Fruit fly (Drosophila melanogaster) whole organism, adult: Measurements from ENCODE around the gene zpg.

Experiments
- CG11617 ChIP-seq: fragments of 200-800 bp; sonication (Bioruptor generic); optimal IDR thresholded peaks from 2 replicates; lab custom pipeline; 2017; ENCODE audit warnings: mild to moderate bottlenecking, missing biosample characterization, missing genetic modification reagents, missing genetic modification characterization
- CG12768 ChIP-seq: fragments of 200-800 bp; sonication (Bioruptor generic); optimal IDR thresholded peaks from 2 replicates; lab custom pipeline; 2017; ENCODE audit warnings: missing biosample characterization, missing genetic modification characterization, mild to moderate bottlenecking, moderate library complexity, missing genetic modification reagents
- CG14711 ChIP-seq: fragments of 200-800 bp; sonication (Bioruptor generic); optimal IDR thresholded peaks from 2 replicates; lab custom pipeline; 2018; ENCODE audit warnings: missing biosample characterization, mild to moderate bottlenecking, missing genetic modification characterization, moderate library complexity
- CG1620 ChIP-seq: fragments of 200-800 bp; sonication (Bioruptor generic); optimal IDR thresholded peaks from 2 replicates; lab custom pipeline; 2016; ENCODE audit warnings: missing biosample characterization, missing genetic modification characterization
- CG33017 ChIP-seq: fragments of 200-800 bp; sonication (Bioruptor generic); optimal IDR thresholded peaks from 2 replicates; lab custom pipeline; 2018; ENCODE audit warnings: missing biosample characterization, mild to moderate bottlenecking, missing genetic modification characterization, moderate library complexity
- CG5204 ChIP-seq: fragments of 200-800 bp; sonication (Bioruptor generic); optimal IDR thresholded peaks from 2 replicates; lab custom pipeline; 2016; ENCODE audit warnings: missing biosample characterization, missing genetic modification characterization
- CG7045 ChIP-seq: fragments of 200-800 bp; sonication (Bioruptor generic); optimal IDR thresholded peaks from 2 replicates; lab custom pipeline; 2017; ENCODE audit warnings: missing biosample characterization, mild to moderate bottlenecking, missing genetic modification characterization
- CG7101 ChIP-seq: fragments of 200-800 bp; sonication (Bioruptor generic); optimal IDR thresholded peaks from 2 replicates; lab custom pipeline; 2018; ENCODE audit warnings: missing biosample characterization, mild to moderate bottlenecking, missing genetic modification characterization, moderate library complexity
- Clk ChIP-seq: fragments of 200-800 bp; sonication (Bioruptor generic); optimal IDR thresholded peaks from 2 replicates; lab custom pipeline; 2017; ENCODE audit warnings: missing biosample characterization, missing genetic modification characterization
- Crg-1 ChIP-seq: fragments of 200-800 bp; sonication (Bioruptor generic); optimal IDR thresholded peaks from 2 replicates; lab custom pipeline; 2016; ENCODE audit warnings: missing biosample characterization, missing genetic modification characterization
- Hr96 ChIP-seq: fragments of 200-800 bp; sonication (Bioruptor generic); optimal IDR thresholded peaks from 2 replicates; lab custom pipeline; 2016; ENCODE audit warnings: missing biosample characterization, missing genetic modification characterization
- Mnt ChIP-seq: fragments of 200-800 bp; sonication (Bioruptor generic); optimal IDR thresholded peaks from 2 replicates; lab custom pipeline; 2016; ENCODE audit warnings: missing biosample characterization, mild to moderate bottlenecking, missing genetic modification characterization
- bab1 ChIP-seq: fragments of 200-800 bp; sonication (Bioruptor generic); optimal IDR thresholded peaks from 3 replicates; lab custom pipeline; 2019; ENCODE audit warnings: missing biosample characterization, mild to moderate bottlenecking, missing genetic modification characterization, moderate library complexity
- cic ChIP-seq: fragments of 200-800 bp; sonication (Bioruptor generic); optimal IDR thresholded peaks from 2 replicates; lab custom pipeline; 2017; ENCODE audit warnings: missing biosample characterization, mild to moderate bottlenecking, missing genetic modification characterization, moderate library complexity
- cnc ChIP-seq, 2 experiments: fragments of >200 bp; optimal IDR thresholded peaks; 2 replicates each; lab custom pipeline; 2017
- kay ChIP-seq: fragments of 200-800 bp; sonication (Bioruptor generic); peaks from one replicate; lab custom pipeline; 2016; ENCODE audit warnings: missing biosample characterization, missing genetic modification characterization, borderline replicate concordance
- ovo ChIP-seq: fragments of 200-800 bp; sonication (Bioruptor generic); optimal IDR thresholded peaks from 2 replicates; lab custom pipeline; 2016; ENCODE audit warnings: missing biosample characterization, missing genetic modification characterization
- pad ChIP-seq: fragments of 200-800 bp; sonication (Bioruptor generic); optimal IDR thresholded peaks from 3 replicates; lab custom pipeline; 2017; ENCODE audit warnings: missing biosample characterization, missing genetic modification characterization, mild to moderate bottlenecking, moderate library complexity, missing genetic modification reagents
- tj ChIP-seq: fragments of 200-800 bp; sonication (Bioruptor generic); optimal IDR thresholded peaks from 3 replicates; lab custom pipeline; 2017; ENCODE audit warnings: missing biosample characterization, mild to moderate bottlenecking, missing genetic modification characterization, moderate library complexity
- toe ChIP-seq: fragments of 200-800 bp; sonication (Bioruptor generic); optimal IDR thresholded peaks from 2 replicates; lab custom pipeline; 2016; ENCODE audit warnings: missing biosample characterization, missing genetic modification characterization

The zpg gene

DNA sequence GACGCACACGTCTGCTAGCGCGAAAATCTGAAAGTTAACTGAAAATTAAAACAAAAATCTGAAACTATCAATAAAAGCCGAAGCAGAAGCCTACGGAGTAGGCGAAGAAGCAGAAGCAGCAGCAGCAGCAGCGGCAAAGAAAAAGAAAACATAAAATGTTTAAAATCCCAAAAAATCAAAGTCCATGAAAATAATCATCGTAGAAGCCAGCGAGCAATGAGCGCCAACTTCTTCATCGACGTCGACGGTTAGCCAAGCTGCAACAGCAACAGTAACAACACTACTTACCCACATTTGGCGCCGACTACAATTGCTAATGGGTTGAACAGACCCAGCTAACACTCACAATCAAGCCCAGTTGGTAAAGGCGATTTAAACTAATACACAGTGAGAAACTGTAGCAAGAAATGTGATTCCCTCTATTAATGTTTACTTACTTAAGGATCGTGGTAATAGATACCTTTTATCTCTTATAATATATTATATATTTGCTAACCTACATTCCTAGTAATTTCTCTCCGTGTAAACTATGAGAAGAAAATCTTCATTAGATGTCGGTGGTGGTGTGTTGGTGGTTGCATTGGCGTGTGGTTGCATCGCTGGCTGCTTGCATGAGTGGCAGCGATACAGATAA lies 16.3 kb downstream of the zpg start, which contains the start of gene jv:
Gene jv (minus strand): TSS at position 51 of the 634 bp plus-strand sequence.
- TF ChIP-seq toe (GFP tag; lab: Kevin White, UChicago) (no peak), CG1620 (GFP tag; lab: Kevin White, UChicago) (no peak), Mnt (GFP tag; lab: Kevin White, UChicago) (no peak), CG5204 (GFP tag; lab: Kevin White, UChicago) (no peak), Clk (GFP tag; lab: Kevin White, UChicago) (no peak), pad (GFP tag; lab: Kevin White, UChicago) (no peak), cic (GFP tag; lab: Kevin White, UChicago) (no peak), CG7101 (no peak), CG7045 (GFP tag; lab: Kevin White, UChicago) (no peak), Hr96 (GFP tag; lab: Kevin White, UChicago) (no peak), Crg-1 (no peak), CG12768 (GFP tag; lab: Kevin White, UChicago) (no peak), bab1 (GFP tag; lab: Kevin White, UChicago) (no peak), kay (GFP tag; lab: Kevin White, UChicago) (no peak), CG11617 (GFP tag; lab: Kevin White, UChicago) (no peak), ovo (no peak), cnc (optimal IDR thresholded peaks at IDR 0.05; lab: Kevin White, UChicago) (no peak), CG33017 (tag; lab: Kevin White, UChicago) (no peak)

DNA sequence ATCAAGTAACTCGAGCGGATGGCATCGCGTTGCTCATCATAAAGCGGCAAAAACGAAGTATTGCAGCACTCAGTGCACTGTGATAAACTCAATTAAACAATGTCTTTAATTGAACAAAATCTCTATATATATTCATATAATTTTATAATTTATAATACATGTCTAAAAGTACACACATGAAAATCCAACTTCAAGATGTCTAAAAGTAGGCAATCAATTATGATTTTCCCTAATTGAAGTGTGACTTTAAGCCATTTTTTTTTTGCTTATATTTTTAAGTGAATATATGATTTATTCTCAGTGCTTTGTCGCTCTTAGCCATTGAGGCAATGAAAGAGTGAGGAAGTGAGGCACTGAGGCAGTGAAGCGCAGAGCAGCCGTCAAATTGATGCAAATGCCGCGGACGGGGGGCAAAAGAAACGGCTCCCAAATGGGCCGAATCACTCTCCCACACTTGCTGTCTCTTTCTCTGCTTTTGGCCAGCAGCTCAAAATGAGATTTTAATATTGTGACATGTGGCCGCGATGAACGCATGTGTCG lies 28.4 kb downstream of the zpg start:
- TF ChIP-seq CG14711 (tag; lab: Kevin White, UChicago) (no peak), Clk (GFP tag; lab: Kevin White, UChicago) (no peak), kay (GFP tag; lab: Kevin White, UChicago) (no peak), pad (GFP tag; lab: Kevin White, UChicago) (no peak), CG5204 (GFP tag; lab: Kevin White, UChicago) (no peak), CG7045 (GFP tag; lab: Kevin White, UChicago) (no peak), ovo (no peak), CG11617 (GFP tag; lab: Kevin White, UChicago) (no peak), Mnt (GFP tag; lab: Kevin White, UChicago) (no peak), cic (GFP tag; lab: Kevin White, UChicago) (no peak)

DNA sequence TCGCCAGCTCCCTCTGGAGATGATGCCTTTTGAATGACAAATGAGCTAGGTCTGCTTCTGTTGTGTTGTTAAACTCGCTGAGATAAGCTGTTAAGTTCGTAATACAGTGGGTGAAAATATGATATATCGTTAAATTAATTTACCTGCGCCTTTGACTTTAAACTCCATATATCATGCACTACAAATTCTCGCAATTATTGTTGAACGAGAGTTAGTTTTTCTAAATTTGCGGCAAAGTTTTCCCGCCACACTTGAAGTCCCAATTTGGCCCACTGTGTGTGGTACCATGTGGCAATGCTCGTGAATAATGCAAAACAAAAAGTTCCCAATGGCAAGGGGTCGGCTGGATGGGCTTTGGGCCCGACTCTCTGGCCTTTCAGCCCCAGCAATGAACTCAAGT lies 29.1 kb downstream of the zpg start:
- TF ChIP-seq Mnt (GFP tag; lab: Kevin White, UChicago) (no peak), bab1 (GFP tag; lab: Kevin White, UChicago) (no peak), kay (GFP tag; lab: Kevin White, UChicago) (no peak), Hr96 (GFP tag; lab: Kevin White, UChicago) (no peak), CG7101 (no peak), CG12768 (GFP tag; lab: Kevin White, UChicago) (no peak), cnc (optimal IDR thresholded peaks at IDR 0.05; lab: Kevin White, UChicago) (no peak), CG11617 (GFP tag; lab: Kevin White, UChicago) (no peak), cic (GFP tag; lab: Kevin White, UChicago) (no peak), CG5204 (GFP tag; lab: Kevin White, UChicago) (no peak), Clk (GFP tag; lab: Kevin White, UChicago) (no peak), pad (GFP tag; lab: Kevin White, UChicago) (no peak), tj (no peak), ovo (no peak), CG1620 (GFP tag; lab: Kevin White, UChicago) (no peak), CG14711 (tag; lab: Kevin White, UChicago) (no peak), CG7045 (GFP tag; lab: Kevin White, UChicago) (no peak), Crg-1 (no peak), toe (GFP tag; lab: Kevin White, UChicago) (no peak)

DNA sequence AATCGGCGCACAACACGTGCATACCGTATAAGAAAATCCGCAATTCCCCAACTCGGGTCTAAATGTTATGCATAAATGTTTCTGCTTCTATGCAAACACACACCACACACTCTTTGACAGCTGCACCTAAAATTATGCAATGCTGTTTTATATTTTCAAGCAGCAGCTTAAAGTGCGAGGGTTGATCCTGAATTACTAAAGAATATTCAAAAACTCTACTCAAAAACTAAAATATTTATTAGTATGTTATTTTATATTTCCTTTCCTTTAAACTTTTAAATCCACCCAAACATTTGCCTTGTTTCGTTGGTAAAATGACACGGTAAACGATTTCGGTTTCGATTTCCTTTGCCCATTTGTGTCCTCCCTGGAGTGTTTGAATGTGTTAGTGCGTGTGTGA lies 44.8 kb downstream of the zpg start:
- TF ChIP-seq CG7101 (no peak), CG12768 (GFP tag; lab: Kevin White, UChicago) (no peak), tj (no peak), Clk (GFP tag; lab: Kevin White, UChicago) (no peak), pad (GFP tag; lab: Kevin White, UChicago) (no peak)

DNA sequence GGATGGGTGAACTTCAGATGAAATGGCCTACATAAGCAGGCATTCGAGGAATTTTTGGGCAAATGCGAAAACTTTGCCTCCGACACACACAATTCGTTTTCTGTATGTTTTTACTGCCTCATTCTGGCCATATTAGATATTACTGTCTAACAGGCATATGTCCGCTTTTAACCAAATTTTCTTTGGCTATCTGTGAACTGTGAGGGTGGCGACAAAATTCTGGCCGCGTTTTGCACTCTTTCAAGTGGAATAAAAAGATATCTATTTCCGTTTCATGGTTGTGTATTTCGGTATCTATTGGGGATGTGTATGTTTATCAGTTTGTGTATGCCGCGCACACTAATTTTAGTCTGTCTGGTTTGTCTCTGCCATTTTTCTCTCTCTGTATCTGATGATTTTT lies 47.3 kb downstream of the zpg start:
- TF ChIP-seq Clk (GFP tag; lab: Kevin White, UChicago), result no peak
- TF ChIP-seq CG7101, result no peak
- no peak for TF ChIP-seq ovo
- no peak for TF ChIP-seq Mnt (GFP tag; lab: Kevin White, UChicago)
- TF ChIP-seq kay (GFP tag; lab: Kevin White, UChicago), result no peak
- no peak for TF ChIP-seq bab1 (GFP tag; lab: Kevin White, UChicago)
- TF ChIP-seq Hr96 (GFP tag; lab: Kevin White, UChicago), result no peak
- TF ChIP-seq Crg-1, result no peak
- TF ChIP-seq cnc (optimal IDR thresholded peaks at IDR 0.05; lab: Kevin White, UChicago), result no peak
- no peak for TF ChIP-seq CG5204 (GFP tag; lab: Kevin White, UChicago)
- TF ChIP-seq CG11617 (GFP tag; lab: Kevin White, UChicago), result no peak
- TF ChIP-seq CG1620 (GFP tag; lab: Kevin White, UChicago), result no peak
- TF ChIP-seq CG33017 (tag; lab: Kevin White, UChicago), result no peak
- TF ChIP-seq toe (GFP tag; lab: Kevin White, UChicago), result no peak
- TF ChIP-seq CG14711 (tag; lab: Kevin White, UChicago), result no peak
- TF ChIP-seq CG7045 (GFP tag; lab: Kevin White, UChicago), result no peak
